Worm (Caenorhabditis elegans) whole organism, young adult: Measurements from ENCODE around the gene col-155.

Source experiments
- B0019.2 ChIP-seq: fragments of 200-800 bp; sonication (Bioruptor generic); conservative IDR thresholded peaks from 2 replicates; pipeline ENCODE4 v1.3.6; 2022; ENCODE audit warnings: missing genetic modification reagents, missing genetic modification characterization, missing compliant biosample characterization
- F23B12.7 ChIP-seq: sonication (generic microtip); optimal IDR thresholded peaks from 2 replicates; lab custom pipeline; 2017; ENCODE audit warnings: missing genetic modification characterization, mild to moderate bottlenecking, missing compliant biosample characterization, antibody characterized with exemption, moderate library complexity; ENCODE audit not compliant: insufficient read depth
- F52B5.7 ChIP-seq: sonication (generic microtip); optimal IDR thresholded peaks from 2 replicates; lab custom pipeline; 2016; ENCODE audit warnings: mild to moderate bottlenecking, missing genetic modification characterization, missing compliant biosample characterization
- F55B11.4 ChIP-seq: sonication (generic microtip); optimal IDR thresholded peaks from 2 replicates; lab custom pipeline; 2016; ENCODE audit warnings: missing compliant biosample characterization, missing genetic modification characterization, borderline replicate concordance; ENCODE audit not compliant: insufficient read depth
- F57A8.1 ChIP-seq: fragments of 200-800 bp; sonication (Bioruptor generic); optimal IDR thresholded peaks from 2 replicates; lab custom pipeline; 2018; ENCODE audit warnings: mild to moderate bottlenecking, missing genetic modification characterization, moderate library complexity, missing compliant biosample characterization
- T26A5.8 ChIP-seq: sonication (generic microtip); optimal IDR thresholded peaks from 2 replicates; lab custom pipeline; 2016; ENCODE audit warnings: missing genetic modification characterization, missing compliant biosample characterization
- Y56A3A.18 ChIP-seq: fragments of 200-800 bp; sonication (Bioruptor generic); IDR thresholded peaks from 2 replicates; pipeline ENCODE4 v1.3.6; 2022; ENCODE audit warnings: missing genetic modification reagents, missing genetic modification characterization, missing compliant biosample characterization
- atf-7 ChIP-seq: sonication (generic microtip); optimal IDR thresholded peaks from 2 replicates; lab custom pipeline; 2017; ENCODE audit warnings: mild to moderate bottlenecking, missing genetic modification characterization, missing compliant biosample characterization
- attf-5 ChIP-seq: fragments of 200-800 bp; sonication (Bioruptor generic); optimal IDR thresholded peaks from 2 replicates; lab custom pipeline; 2018; ENCODE audit warnings: mild to moderate bottlenecking, missing genetic modification characterization, missing compliant biosample characterization
- bed-1 ChIP-seq: fragments of 200-800 bp; sonication (Bioruptor generic); IDR thresholded peaks from 2 replicates; pipeline ENCODE4 v1.3.6; 2022; ENCODE audit warnings: missing genetic modification reagents, missing genetic modification characterization, missing compliant biosample characterization
- cebp-1 ChIP-seq, 2 experiments: fragments of 200-800 bp in 1 of 2; sonication (Bioruptor generic) in 1 of 2; sonication (generic microtip) in 1 of 2; IDR thresholded peaks in 1 of 2; optimal IDR thresholded peaks in 1 of 2; 2 replicates each; pipeline versions ENCODE4 v1.3.6 to Lab custom; 2017 to 2022; ENCODE audit warnings: missing compliant biosample characterization in 2 of 2, missing genetic modification characterization in 2 of 2, mild to moderate bottlenecking in 1 of 2, missing genetic modification reagents in 1 of 2, moderate library complexity in 1 of 2
- ceh-27 ChIP-seq: fragments of 200-800 bp; sonication (Bioruptor generic); optimal IDR thresholded peaks from 2 replicates; lab custom pipeline; 2018; ENCODE audit warnings: mild to moderate bottlenecking, missing genetic modification characterization, moderate library complexity, missing compliant biosample characterization
- ceh-91 ChIP-seq: fragments of 200-800 bp; sonication (Bioruptor generic); IDR thresholded peaks from 2 replicates; pipeline ENCODE4 v1.3.6; 2022; ENCODE audit warnings: missing genetic modification reagents, missing genetic modification characterization, missing compliant biosample characterization
- dpl-1 ChIP-seq: fragments of 150-350 bp; optimal IDR thresholded peaks from 2 replicates; lab custom pipeline; 2014; ENCODE audit warnings: missing biosample characterization, missing genetic modification reagents, missing genetic modification characterization
- egl-18 ChIP-seq: fragments of 200-800 bp; sonication (Bioruptor generic); IDR thresholded peaks from 2 replicates; pipeline ENCODE4 v1.3.6; 2022; ENCODE audit warnings: missing genetic modification reagents, missing genetic modification characterization, missing compliant biosample characterization
- egrh-3 ChIP-seq: fragments of 200-800 bp; sonication (Bioruptor generic); IDR thresholded peaks from 2 replicates; pipeline ENCODE4 v1.3.6; 2022; ENCODE audit warnings: missing genetic modification reagents, missing genetic modification characterization, missing compliant biosample characterization
- hrde-1 ChIP-seq: sonication (generic microtip); optimal IDR thresholded peaks from 2 replicates; lab custom pipeline; 2016; ENCODE audit warnings: missing genetic modification characterization, mild to moderate bottlenecking, missing compliant biosample characterization, moderate library complexity, missing genotype, missing genetic modification reagents, borderline replicate concordance
- hsf-1 ChIP-seq: fragments of 200-800 bp; sonication (Bioruptor generic); IDR thresholded peaks from 2 replicates; pipeline ENCODE4 v1.3.6; 2022; ENCODE audit warnings: missing genetic modification reagents, missing genetic modification characterization, missing compliant biosample characterization
- let-607 ChIP-seq, 2 experiments: fragments of 200-800 bp in 1 of 2; sonication (Bioruptor generic) in 1 of 2; sonication (generic microtip) in 1 of 2; optimal IDR thresholded peaks; 2 replicates each; lab custom pipeline; 2016 to 2018; ENCODE audit warnings: mild to moderate bottlenecking in 2 of 2, missing compliant biosample characterization in 2 of 2, missing genetic modification characterization in 2 of 2, moderate library complexity in 2 of 2, missing genotype in 1 of 2
- lin-26 ChIP-seq: fragments of 200-800 bp; sonication (Bioruptor generic); IDR thresholded peaks from 2 replicates; pipeline ENCODE4 v1.3.6; 2022; ENCODE audit warnings: missing genetic modification reagents, missing genetic modification characterization, missing compliant biosample characterization
- madf-3 ChIP-seq: fragments of 200-800 bp; sonication (Bioruptor generic); IDR thresholded peaks from 2 replicates; pipeline ENCODE4 v1.3.6; 2022; ENCODE audit warnings: missing genetic modification reagents, missing genetic modification characterization, missing compliant biosample characterization
- madf-6 ChIP-seq: fragments of 200-800 bp; sonication (Bioruptor generic); IDR thresholded peaks from 2 replicates; pipeline ENCODE4 v1.3.6; 2022; ENCODE audit warnings: missing genetic modification reagents, missing genetic modification characterization, missing compliant biosample characterization
- madf-8 ChIP-seq: fragments of 200-800 bp; sonication (Bioruptor generic); conservative IDR thresholded peaks from 2 replicates; pipeline ENCODE4 v1.3.6; 2022; ENCODE audit warnings: missing genetic modification reagents, missing genetic modification characterization, missing compliant biosample characterization
- mes-4 ChIP-seq: sonication (generic microtip); optimal IDR thresholded peaks from 2 replicates; lab custom pipeline; 2016; ENCODE audit warnings: missing genotype, missing genetic modification characterization, missing compliant biosample characterization
- nfya-1 ChIP-seq: sonication (generic microtip); optimal IDR thresholded peaks from 2 replicates; lab custom pipeline; 2017; ENCODE audit warnings: antibody characterized with exemption, missing compliant biosample characterization, missing genetic modification characterization, borderline replicate concordance; ENCODE audit not compliant: insufficient read depth
- nhr-120 ChIP-seq: fragments of 200-800 bp; sonication (Bioruptor generic); IDR thresholded peaks from 2 replicates; pipeline ENCODE4 v1.3.6; 2022; ENCODE audit warnings: missing genetic modification characterization, missing compliant biosample characterization
- nhr-80 ChIP-seq: sonication (generic microtip); optimal IDR thresholded peaks from 2 replicates; lab custom pipeline; 2016; ENCODE audit warnings: missing genetic modification characterization, missing compliant biosample characterization
- repo-1 ChIP-seq: sonication (generic microtip); optimal IDR thresholded peaks from 2 replicates; lab custom pipeline; 2017; ENCODE audit warnings: mild to moderate bottlenecking, missing genetic modification characterization, missing compliant biosample characterization
- snpc-1.1 ChIP-seq: sonication (generic microtip); optimal IDR thresholded peaks from 2 replicates; lab custom pipeline; 2017; ENCODE audit warnings: missing genetic modification characterization, mild to moderate bottlenecking, missing compliant biosample characterization, antibody characterized with exemption, moderate library complexity, missing genotype, missing genetic modification reagents; ENCODE audit not compliant: insufficient read depth
- somi-1 ChIP-seq: fragments of 200-800 bp; sonication (Bioruptor generic); optimal IDR thresholded peaks from 2 replicates; lab custom pipeline; 2018; ENCODE audit warnings: mild to moderate bottlenecking, missing genetic modification characterization, missing compliant biosample characterization
- sptf-2 ChIP-seq: fragments of 200-800 bp; sonication (Bioruptor generic); optimal IDR thresholded peaks from 2 replicates; lab custom pipeline; 2018; ENCODE audit warnings: mild to moderate bottlenecking, missing genetic modification characterization, missing compliant biosample characterization
- unc-130 ChIP-seq: sonication (generic microtip); optimal IDR thresholded peaks from 2 replicates; lab custom pipeline; 2016; ENCODE audit warnings: missing genetic modification reagents, missing genetic modification characterization, missing compliant biosample characterization
- unc-62 ChIP-seq: fragments of 150-350 bp; optimal IDR thresholded peaks from 2 replicates; lab custom pipeline; 2014; ENCODE audit warnings: missing biosample characterization, missing genetic modification reagents, missing genetic modification characterization
- ztf-22 ChIP-seq: fragments of 200-800 bp; sonication (Bioruptor generic); optimal IDR thresholded peaks from 2 replicates; lab custom pipeline; 2018; ENCODE audit warnings: mild to moderate bottlenecking, missing genetic modification characterization, moderate library complexity, missing compliant biosample characterization
- ztf-28 ChIP-seq: fragments of 200-800 bp; sonication (Bioruptor generic); IDR thresholded peaks from 2 replicates; pipeline ENCODE4 v1.3.6; 2022; ENCODE audit warnings: missing genetic modification reagents, missing genetic modification characterization, missing compliant biosample characterization

The col-155 gene

ce11 chrV:11435242-11435641 lies 45.6 kb upstream of the col-155 start:
- TF ChIP-seq F57A8.1 (GFP tag; lab: Kevin White, UChicago) = no peak
- no peak for TF ChIP-seq hsf-1 (GFP tag; lab: Robert Waterston, UW)
- TF ChIP-seq, all 124 proteins: peak for 0

ce11 chrV:11430823-11431222 lies 41.1 kb upstream of the col-155 start:
- TF ChIP-seq dpl-1 (GFP tag; lab: Kevin White, UChicago) (no peak), nhr-80 (tag; lab: Kevin White, UChicago) (no peak), madf-6 (GFP tag; lab: Robert Waterston, UW) (no peak), B0019.2 (no peak), madf-3 (GFP tag; lab: Robert Waterston, UW) (no peak)

DNA sequence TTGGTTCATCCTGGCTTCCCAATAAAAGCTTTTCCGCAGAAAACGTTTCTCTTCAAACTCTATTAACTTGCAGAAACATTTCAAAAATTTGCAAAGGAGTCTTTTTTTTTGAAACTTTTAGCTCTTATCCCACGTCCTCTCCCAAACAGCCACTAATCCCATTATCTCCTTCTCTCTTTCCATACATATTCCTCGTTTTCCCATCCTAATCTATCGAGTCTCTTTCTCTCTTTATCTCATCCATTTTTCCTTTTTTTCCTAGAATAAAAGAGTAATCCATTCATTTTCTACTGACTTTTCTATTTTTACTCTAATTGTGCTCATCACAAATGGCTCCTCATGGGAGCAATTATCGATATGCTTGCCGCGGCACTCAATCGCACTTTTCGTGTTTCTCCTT lies 39.1 kb upstream of the col-155 start:
- TF ChIP-seq unc-62 (GFP tag; lab: Kevin White, UChicago) = no peak
- TF ChIP-seq, all 124 proteins: peak for 0

DNA sequence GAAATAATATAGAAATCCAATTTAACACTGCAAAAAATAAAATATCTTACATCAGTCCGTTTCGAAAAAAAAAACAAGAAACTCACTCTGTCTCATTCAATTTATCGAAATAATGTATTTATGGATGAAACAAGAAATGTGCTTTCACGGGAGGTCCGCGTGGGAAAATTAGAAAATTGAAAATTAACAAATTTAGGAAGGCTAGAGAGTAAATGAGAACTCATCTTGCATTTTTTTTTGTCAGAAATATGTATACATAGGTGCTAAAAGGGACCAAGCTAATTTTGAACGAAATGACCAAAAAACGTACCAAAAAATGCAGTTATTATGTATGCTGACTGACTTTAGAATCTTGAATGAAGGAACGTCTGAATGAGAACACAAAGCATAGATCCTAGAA lies 34.9 kb upstream of the col-155 start, which contains the start of gene T26H10.2:
T26H10.2 (minus strand) TSS at position 101 of the 400 bp plus-strand sequence.
- TF ChIP-seq Y56A3A.18 (GFP tag; lab: Robert Waterston, UW) = no peak
- no peak for TF ChIP-seq hrde-1 (tag; lab: Kevin White, UChicago)
- TF ChIP-seq T26A5.8 = no peak
- TF ChIP-seq egl-18 (GFP tag; lab: Robert Waterston, UW) = no peak
- no peak for TF ChIP-seq cebp-1 (GFP tag; IDR thresholded peaks at IDR 0.05; lab: Robert Waterston, UW)
- no peak for TF ChIP-seq cebp-1 (tag; optimal IDR thresholded peaks at IDR 0.05; lab: Kevin White, UChicago)
- TF ChIP-seq F57A8.1 (GFP tag; lab: Kevin White, UChicago) = no peak
- TF ChIP-seq let-607 (tag; optimal IDR thresholded peaks at IDR 0.05; lab: Kevin White, UChicago) = no peak
- TF ChIP-seq attf-5 (GFP tag; lab: Kevin White, UChicago) = no peak
- TF ChIP-seq nhr-120 (GFP tag; lab: Robert Waterston, UW) = no peak
- no peak for TF ChIP-seq atf-7 (tag; lab: Kevin White, UChicago)
- no peak for TF ChIP-seq mes-4 (tag; lab: Kevin White, UChicago)
- TF ChIP-seq somi-1 = no peak
- TF ChIP-seq ztf-22 (GFP tag; lab: Kevin White, UChicago) = no peak
- TF ChIP-seq bed-1 (GFP tag; lab: Robert Waterston, UW) = no peak
- no peak for TF ChIP-seq hsf-1 (GFP tag; lab: Robert Waterston, UW)
- no peak for TF ChIP-seq ceh-27 (GFP tag; lab: Kevin White, UChicago)
- TF ChIP-seq F23B12.7 (tag; lab: Kevin White, UChicago) = no peak
- TF ChIP-seq, all 124 proteins: peak for 0

ce11 chrV:11421605-11422004 lies 31.9 kb upstream of the col-155 start, which contains the start of gene des-2:
Gene des-2 (minus strand): TSS chrV:11421705.
- TF ChIP-seq sptf-2 (no peak), nfya-1 (tag; lab: Kevin White, UChicago) (no peak), snpc-1.1 (tag; lab: Kevin White, UChicago) (no peak), F23B12.7 (tag; lab: Kevin White, UChicago) (no peak), lin-26 (GFP tag; lab: Robert Waterston, UW) (no peak), ztf-28 (GFP tag; lab: Robert Waterston, UW) (no peak), F52B5.7 (tag; lab: Kevin White, UChicago) (no peak), B0019.2 (no peak), nhr-120 (GFP tag; lab: Robert Waterston, UW) (no peak), egrh-3 (no peak), repo-1 (tag; lab: Kevin White, UChicago) (no peak), F55B11.4 (tag; lab: Kevin White, UChicago) (no peak), madf-8 (GFP tag; lab: Robert Waterston, UW) (no peak), unc-130 (no peak), ceh-91 (GFP tag; lab: Robert Waterston, UW) (no peak)
